Fruit fly (Drosophila melanogaster) whole organism, embryonic: Measurements from ENCODE around the gene Uba2.

Experiments
- Antp ChIP-seq: fragments of 200-800 bp; sonication (Bioruptor generic); optimal IDR thresholded peaks from 3 replicates; lab custom pipeline; 2016; ENCODE audit warnings: missing biosample characterization, missing genetic modification characterization
- CG10267 ChIP-seq: fragments of 200-800 bp; sonication (Bioruptor generic); optimal IDR thresholded peaks from 2 replicates; lab custom pipeline; 2018; ENCODE audit warnings: missing biosample characterization, mild to moderate bottlenecking, missing genetic modification characterization, moderate library complexity
- CG10543 ChIP-seq: fragments of 200-800 bp; sonication (Bioruptor generic); optimal IDR thresholded peaks from 3 replicates; lab custom pipeline; 2017; ENCODE audit warnings: missing biosample characterization, mild to moderate bottlenecking, missing genetic modification characterization, moderate library complexity
- CG11723 ChIP-seq: fragments of 200-800 bp; sonication (Bioruptor generic); optimal IDR thresholded peaks from 2 replicates; lab custom pipeline; 2017; ENCODE audit warnings: missing biosample characterization, mild to moderate bottlenecking, missing genetic modification characterization
- CG15696 ChIP-seq: fragments of 200-800 bp; sonication (Bioruptor generic); optimal IDR thresholded peaks from 2 replicates; lab custom pipeline; 2019; ENCODE audit warnings: missing biosample characterization, mild to moderate bottlenecking, missing genetic modification characterization, moderate library complexity
- CG18619 ChIP-seq: fragments of 200-800 bp; sonication (Bioruptor generic); optimal IDR thresholded peaks from 3 replicates; lab custom pipeline; 2017; ENCODE audit warnings: missing biosample characterization, mild to moderate bottlenecking, missing genetic modification characterization
- CG2116 ChIP-seq: fragments of 200-800 bp; sonication (Bioruptor generic); optimal IDR thresholded peaks from 3 replicates; lab custom pipeline; 2018; ENCODE audit warnings: missing biosample characterization, mild to moderate bottlenecking, missing genetic modification characterization
- CG2875 ChIP-seq: fragments of 200-800 bp; sonication (Bioruptor generic); optimal IDR thresholded peaks from 2 replicates; lab custom pipeline; 2017; ENCODE audit warnings: missing biosample characterization, mild to moderate bottlenecking, missing genetic modification characterization, missing genetic modification reagents
- CG31365 ChIP-seq: fragments of 200-800 bp; sonication (Bioruptor generic); optimal IDR thresholded peaks from 2 replicates; lab custom pipeline; 2018; ENCODE audit warnings: missing biosample characterization, mild to moderate bottlenecking, missing genetic modification characterization
- CG32772 ChIP-seq: fragments of 200-800 bp; sonication (Bioruptor generic); IDR thresholded peaks from 2 replicates; pipeline ENCODE4 v1.3.6; 2022; ENCODE audit warnings: missing biosample characterization, missing genetic modification characterization
- CG34376 ChIP-seq: fragments of 200-800 bp; sonication (Bioruptor generic); optimal IDR thresholded peaks from 2 replicates; lab custom pipeline; 2018; ENCODE audit warnings: missing biosample characterization, mild to moderate bottlenecking, missing genetic modification characterization
- CG4328 ChIP-seq: fragments of 200-800 bp; sonication (Bioruptor generic); optimal IDR thresholded peaks from 3 replicates; lab custom pipeline; 2017; ENCODE audit warnings: missing biosample characterization, missing genetic modification reagents, missing genetic modification characterization
- CG7987 ChIP-seq: fragments of 200-800 bp; sonication (Bioruptor generic); optimal IDR thresholded peaks from 2 replicates; lab custom pipeline; 2018; ENCODE audit warnings: missing biosample characterization, mild to moderate bottlenecking, missing genetic modification characterization, moderate library complexity
- D ChIP-seq, 2 experiments: fragments of 200-800 bp in 1 of 2; fragments of >200 bp in 1 of 2; sonication (Bioruptor generic) in 1 of 2; optimal IDR thresholded peaks; 2 replicates in 1 of 2; 3 replicates in 1 of 2; lab custom pipeline; 2017; ENCODE audit warnings: mild to moderate bottlenecking in 1 of 2, missing biosample characterization in 1 of 2, missing genetic modification characterization in 1 of 2, missing genetic modification reagents in 1 of 2
- Dad ChIP-seq: fragments of 200-800 bp; sonication (Bioruptor generic); optimal IDR thresholded peaks from 3 replicates; lab custom pipeline; 2016; ENCODE audit warnings: missing biosample characterization, missing genetic modification characterization
- E2f1 ChIP-seq: fragments of 200-800 bp; sonication (Bioruptor generic); IDR thresholded peaks from 2 replicates; pipeline ENCODE4 v1.3.6; 2022; ENCODE audit warnings: missing biosample characterization, missing genetic modification characterization
- Eip74EF ChIP-seq, 2 experiments: fragments of 200-800 bp in 1 of 2; fragments of >200 bp in 1 of 2; sonication (Bioruptor generic) in 1 of 2; optimal IDR thresholded peaks; 2 replicates each; lab custom pipeline; 2017 to 2019; ENCODE audit warnings: missing biosample characterization in 2 of 2, missing genetic modification characterization in 2 of 2, mild to moderate bottlenecking in 1 of 2, moderate library complexity in 1 of 2
- Fer1 ChIP-seq: fragments of 200-800 bp; sonication (Bioruptor generic); optimal IDR thresholded peaks from 2 replicates; lab custom pipeline; 2017; ENCODE audit warnings: missing biosample characterization, mild to moderate bottlenecking, missing genetic modification characterization
- HHEX ChIP-seq: fragments of 200-800 bp; sonication (Bioruptor generic); optimal IDR thresholded peaks from 3 replicates; lab custom pipeline; 2017; ENCODE audit warnings: missing biosample characterization, mild to moderate bottlenecking, missing genetic modification characterization, missing genetic modification reagents
- Nf-YC ChIP-seq: fragments of 200-800 bp; optimal IDR thresholded peaks from 3 replicates; lab custom pipeline; 2019; ENCODE audit warnings: missing biosample characterization, mild to moderate bottlenecking, missing genetic modification characterization, moderate library complexity
- Pdp1 ChIP-seq, 2 experiments: fragments of 200-800 bp; sonication (Bioruptor generic); optimal IDR thresholded peaks; 3 replicates each; lab custom pipeline; 2016; ENCODE audit warnings: missing biosample characterization in 2 of 2, missing genetic modification characterization in 2 of 2, mild to moderate bottlenecking in 1 of 2, moderate library complexity in 1 of 2
- Ptx1 ChIP-seq: fragments of 200-800 bp; sonication (Bioruptor generic); IDR thresholded peaks from 2 replicates; pipeline ENCODE4 v1.3.6; 2022; ENCODE audit warnings: missing biosample characterization, missing genetic modification characterization
- TFAM ChIP-seq: fragments of 200-800 bp; sonication (Bioruptor generic); optimal IDR thresholded peaks from 2 replicates; lab custom pipeline; 2017; ENCODE audit warnings: missing biosample characterization, missing genetic modification characterization, inconsistent platforms
- caup ChIP-seq: fragments of 200-800 bp; sonication (Bioruptor generic); optimal IDR thresholded peaks from 3 replicates; lab custom pipeline; 2017; ENCODE audit warnings: missing biosample characterization, mild to moderate bottlenecking, missing genetic modification characterization, moderate library complexity; ENCODE audit not compliant: severe bottlenecking
- corto ChIP-seq: fragments of 200-800 bp; sonication (Bioruptor generic); optimal IDR thresholded peaks from 2 replicates; lab custom pipeline; 2016; ENCODE audit warnings: missing biosample characterization, mild to moderate bottlenecking, missing genetic modification characterization, moderate library complexity
- dpn ChIP-seq, 2 experiments: fragments of 200-800 bp; sonication (Bioruptor generic); optimal IDR thresholded peaks; 3 replicates each; lab custom pipeline; 2016; ENCODE audit warnings: missing biosample characterization in 2 of 2, missing genetic modification characterization in 2 of 2
- grau ChIP-seq: fragments of 200-800 bp; optimal IDR thresholded peaks from 3 replicates; lab custom pipeline; 2019; ENCODE audit warnings: missing biosample characterization, mild to moderate bottlenecking, missing genetic modification characterization, moderate library complexity
- gsb-n ChIP-seq: fragments of 200-800 bp; sonication (Bioruptor generic); optimal IDR thresholded peaks from 3 replicates; lab custom pipeline; 2018; ENCODE audit warnings: missing biosample characterization, mild to moderate bottlenecking, missing genetic modification characterization
- ind ChIP-seq: fragments of 200-800 bp; sonication (Bioruptor generic); optimal IDR thresholded peaks from 3 replicates; lab custom pipeline; 2016; ENCODE audit warnings: missing biosample characterization, missing genetic modification characterization
- kah ChIP-seq: fragments of 200-800 bp; sonication (Bioruptor generic); optimal IDR thresholded peaks from 2 replicates; lab custom pipeline; 2018; ENCODE audit warnings: missing biosample characterization, mild to moderate bottlenecking, missing genetic modification characterization
- lola ChIP-seq, 3 experiments: fragments of >200 bp in 2 of 3; fragments of 200-800 bp in 1 of 3; sonication (Bioruptor generic) in 1 of 3; optimal IDR thresholded peaks; 2 replicates each; lab custom pipeline; 2017 to 2019; ENCODE audit warnings: missing biosample characterization in 3 of 3, missing genetic modification characterization in 3 of 3, mild to moderate bottlenecking in 1 of 3, moderate library complexity in 1 of 3
- nerfin-1 ChIP-seq: fragments of 200-800 bp; sonication (Bioruptor generic); optimal IDR thresholded peaks from 3 replicates; lab custom pipeline; 2019; ENCODE audit warnings: missing biosample characterization, mild to moderate bottlenecking, missing genetic modification characterization, moderate library complexity
- oc ChIP-seq: fragments of 200-800 bp; sonication (Bioruptor generic); optimal IDR thresholded peaks from 2 replicates; lab custom pipeline; 2018; ENCODE audit warnings: missing biosample characterization, mild to moderate bottlenecking, missing genetic modification characterization, moderate library complexity
- onecut ChIP-seq: fragments of 200-800 bp; sonication (Bioruptor generic); IDR thresholded peaks from 2 replicates; pipeline ENCODE4 v1.3.6; 2022; ENCODE audit warnings: missing biosample characterization, missing genetic modification characterization
- psq ChIP-seq: fragments of 200-800 bp; sonication (Bioruptor generic); optimal IDR thresholded peaks from 2 replicates; lab custom pipeline; 2017; ENCODE audit warnings: missing biosample characterization, missing genetic modification characterization
- pzg ChIP-seq: fragments of 200-800 bp; sonication (Bioruptor generic); optimal IDR thresholded peaks from 3 replicates; lab custom pipeline; 2018; ENCODE audit warnings: missing biosample characterization, mild to moderate bottlenecking, missing genetic modification characterization, moderate library complexity
- sc ChIP-seq, 3 experiments: fragments of >200 bp in 2 of 3; fragments of 200-800 bp in 1 of 3; sonication (Bioruptor generic) in 1 of 3; optimal IDR thresholded peaks; 2 replicates in 2 of 3; 3 replicates in 1 of 3; lab custom pipeline; 2017; ENCODE audit warnings: mild to moderate bottlenecking in 1 of 3, missing biosample characterization in 1 of 3, missing genetic modification characterization in 1 of 3, missing genetic modification reagents in 1 of 3
- schlank ChIP-seq: fragments of 200-800 bp; sonication (Bioruptor generic); optimal IDR thresholded peaks from 2 replicates; lab custom pipeline; 2018; ENCODE audit warnings: missing biosample characterization, mild to moderate bottlenecking, missing genetic modification characterization
- sd ChIP-seq: fragments of 200-800 bp; sonication (Bioruptor generic); optimal IDR thresholded peaks from 3 replicates; lab custom pipeline; 2018; ENCODE audit warnings: missing biosample characterization, mild to moderate bottlenecking, missing genetic modification characterization, moderate library complexity
- sens ChIP-seq: fragments of 200-800 bp; sonication (Bioruptor generic); peaks from one replicate; lab custom pipeline; 2016; ENCODE audit warnings: missing biosample characterization, missing genetic modification characterization
- shn ChIP-seq: fragments of 200-800 bp; sonication (Bioruptor generic); optimal IDR thresholded peaks from 3 replicates; lab custom pipeline; 2016; ENCODE audit warnings: missing biosample characterization, missing genetic modification characterization
- stwl ChIP-seq: fragments of 200-800 bp; sonication (Bioruptor generic); optimal IDR thresholded peaks from 3 replicates; lab custom pipeline; 2018; ENCODE audit warnings: missing biosample characterization, mild to moderate bottlenecking, missing genetic modification characterization, moderate library complexity
- tll ChIP-seq, 2 experiments: fragments of 200-800 bp in 1 of 2; fragments of >200 bp in 1 of 2; sonication (Bioruptor generic) in 1 of 2; optimal IDR thresholded peaks; 2 replicates each; lab custom pipeline; 2017 to 2019; ENCODE audit warnings: missing biosample characterization in 2 of 2, missing genetic modification characterization in 2 of 2, mild to moderate bottlenecking in 1 of 2, moderate library complexity in 1 of 2
- tna ChIP-seq: fragments of 200-800 bp; sonication (Bioruptor generic); IDR thresholded peaks from 2 replicates; pipeline ENCODE4 v1.3.6; 2022; ENCODE audit warnings: missing biosample characterization, missing genetic modification characterization; ENCODE audit not compliant: partially characterized antibody
- unpg ChIP-seq: fragments of 200-800 bp; sonication (Bioruptor generic); optimal IDR thresholded peaks from 3 replicates; lab custom pipeline; 2018; ENCODE audit warnings: missing biosample characterization, mild to moderate bottlenecking, missing genetic modification characterization, moderate library complexity
- vnd ChIP-seq: fragments of 200-800 bp; sonication (Bioruptor generic); IDR thresholded peaks from 3 replicates; pipeline ENCODE4 v1.3.6; 2022; ENCODE audit warnings: missing biosample characterization, missing genetic modification characterization; ENCODE audit not compliant: partially characterized antibody
- vvl ChIP-seq: fragments of 200-800 bp; sonication (Bioruptor generic); IDR thresholded peaks from 2 replicates; pipeline ENCODE4 v1.3.6; 2022; ENCODE audit warnings: missing biosample characterization, missing genetic modification characterization

Gene Uba2

DNA sequence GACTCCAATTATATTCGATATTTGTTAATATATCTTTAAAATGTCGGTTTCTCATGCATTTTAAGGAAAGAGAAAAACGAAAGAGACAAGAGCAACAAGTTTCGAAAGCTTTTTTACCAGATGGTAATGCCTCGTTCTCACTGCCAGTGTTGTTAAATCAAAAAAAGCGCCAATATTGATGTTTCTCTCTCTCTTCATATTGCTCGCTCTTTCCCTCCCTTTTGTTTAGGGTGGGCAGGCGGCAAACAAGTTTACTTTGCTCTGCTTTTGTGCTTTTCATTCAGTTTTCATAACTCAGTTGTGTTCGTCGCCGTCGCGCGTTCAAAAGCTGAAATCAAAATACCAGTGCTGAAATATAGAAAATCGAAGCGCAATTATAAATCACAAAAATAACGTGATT, 45.8 kb downstream of the Uba2 start (continued):
- TF ChIP-seq Dad (peak; percentile 50), shn (GFP tag; lab: Kevin White, UChicago) (peak; percentile 8), grau (peak; percentile 32), Ptx1 (GFP tag; lab: Robert Waterston, UW) (no peak), CG10543 (GFP tag; lab: Kevin White, UChicago) (peak; percentile 56), caup (peak; percentile 79), Pdp1 (GFP tag; optimal IDR thresholded peaks at IDR 0.05; lab: Kevin White, UChicago) (peak in 1 of 2 experiments; percentile 61), CG7987 (peak; percentile 78), CG2875 (peak; percentile 21), tna (GFP tag; lab: Robert Waterston, UW) (no peak), E2f1 (GFP tag; lab: Robert Waterston, UW) (peak; percentile 31; the same call in 1 of the 2 replicates), CG2116 (GFP tag; lab: Kevin White, UChicago) (peak; percentile 17), tll (GFP tag; optimal IDR thresholded peaks at IDR 0.05; lab: Kevin White, UChicago) (no peak), onecut (GFP tag; lab: Robert Waterston, UW) (peak; percentile 82), pzg (GFP tag; lab: Kevin White, UChicago) (peak; percentile 32), stwl (peak; percentile 74), TFAM (no peak), D (optimal IDR thresholded peaks at IDR 0.05; lab: Kevin White, UChicago) (no peak), D (GFP tag; optimal IDR thresholded peaks at IDR 0.05; lab: Kevin White, UChicago) (no peak), schlank (tag; lab: Kevin White, UChicago) (peak; percentile 17), psq (GFP tag; lab: Kevin White, UChicago) (no peak), CG10267 (tag; lab: Kevin White, UChicago) (peak; percentile 67), CG32772 (GFP tag; lab: Robert Waterston, UW) (no peak), dpn (GFP tag; optimal IDR thresholded peaks at IDR 0.05; lab: Kevin White, UChicago) (peak; percentile 13 to 42), kah (GFP tag; lab: Kevin White, UChicago) (peak; percentile 33), CG31365 (tag; lab: Kevin White, UChicago) (peak; percentile 64), sc (optimal IDR thresholded peaks at IDR 0.05; lab: Kevin White, UChicago) (no peak), sc (GFP tag; optimal IDR thresholded peaks at IDR 0.05; lab: Kevin White, UChicago) (no peak), lola (GFP tag; optimal IDR thresholded peaks at IDR 0.05; lab: Kevin White, UChicago) (no peak), CG18619 (GFP tag; lab: Kevin White, UChicago) (peak; percentile 45), HHEX (GFP tag; lab: Kevin White, UChicago) (peak; percentile 23), gsb-n (tag; lab: Kevin White, UChicago) (no peak), CG4328 (GFP tag; lab: Kevin White, UChicago) (peak; percentile 19), vnd (GFP tag; lab: Robert Waterston, UW) (no peak), Fer1 (GFP tag; lab: Kevin White, UChicago) (peak; percentile 81), CG11723 (GFP tag; lab: Kevin White, UChicago) (peak; percentile 19), corto (peak; percentile 72), Antp (GFP tag; lab: Kevin White, UChicago) (no peak), sens (GFP tag; lab: Kevin White, UChicago) (peak; percentile 83), unpg (GFP tag; lab: Kevin White, UChicago) (peak; percentile 46), vvl (peak; percentile 73; the same call in 1 of the 2 replicates), CG34376 (GFP tag; lab: Kevin White, UChicago) (peak; percentile 76), ind (GFP tag; lab: Kevin White, UChicago) (peak; percentile 5), sd (tag; lab: Kevin White, UChicago) (peak; percentile 54), nerfin-1 (tag; lab: Kevin White, UChicago) (peak; percentile 16), Eip74EF (GFP tag; optimal IDR thresholded peaks at IDR 0.05; lab: Kevin White, UChicago) (peak in 1 of 2 experiments; percentile 20), CG15696 (no peak), oc (tag; lab: Kevin White, UChicago) (peak; percentile 29), Nf-YC (tag; lab: Kevin White, UChicago) (peak; percentile 44)
